Worm (Caenorhabditis elegans) whole organism, L3 larva: ENCODE measurements around the gene srh-69.

Experiments used
- ceh-28 ChIP-seq: fragments of 150-350 bp; optimal IDR thresholded peaks from 2 replicates; lab custom pipeline; 2014; ENCODE audit warnings: missing biosample characterization, missing genetic modification reagents, missing genetic modification characterization
- elt-3 ChIP-seq, 3 experiments: fragments of 150-350 bp in 1 of 3; sonication (generic microtip) in 2 of 3; optimal IDR thresholded peaks; 2 replicates in 2 of 3; 4 replicates in 1 of 3; lab custom pipeline; 2014 to 2017; ENCODE audit warnings: missing biosample characterization in 3 of 3, missing genetic modification characterization in 3 of 3
- jun-1 ChIP-seq: fragments of 150-350 bp; optimal IDR thresholded peaks from 2 replicates; lab custom pipeline; 2014; ENCODE audit warnings: missing biosample characterization, missing genetic modification reagents, missing genetic modification characterization
- nfya-1 ChIP-seq: sonication (generic microtip); optimal IDR thresholded peaks from 2 replicates; lab custom pipeline; 2017; ENCODE audit warnings: missing genetic modification characterization, mild to moderate bottlenecking, missing compliant biosample characterization, antibody characterized with exemption, moderate library complexity; ENCODE audit not compliant: insufficient read depth
- nhr-11 ChIP-seq: fragments of 150-350 bp; optimal IDR thresholded peaks from 2 replicates; lab custom pipeline; 2014; ENCODE audit warnings: missing biosample characterization, missing genetic modification characterization
- nhr-28 ChIP-seq: fragments of 150-350 bp; optimal IDR thresholded peaks from 2 replicates; lab custom pipeline; 2014; ENCODE audit warnings: missing biosample characterization, missing genetic modification characterization
- nhr-43 ChIP-seq: sonication (generic microtip); optimal IDR thresholded peaks from 2 replicates; lab custom pipeline; 2016; ENCODE audit warnings: mild to moderate bottlenecking, missing genetic modification characterization, missing compliant biosample characterization; ENCODE audit not compliant: poor library complexity, severe bottlenecking

- no peak for TF ChIP-seq elt-3 (tag; optimal IDR thresholded peaks at IDR 0.05; lab: Kevin White, UChicago)
- TF ChIP-seq nhr-11 (tag; lab: Kevin White, UChicago), result no peak
- no peak for TF ChIP-seq nhr-28 (tag; lab: Kevin White, UChicago)
- no peak for TF ChIP-seq ceh-28 (tag; lab: Kevin White, UChicago)
- TF ChIP-seq nfya-1 (tag; lab: Kevin White, UChicago), result no peak
- no peak for TF ChIP-seq nhr-43 (tag; lab: Kevin White, UChicago)
- TF ChIP-seq jun-1 (tag; lab: Kevin White, UChicago), result no peak
Measured at ce11 chrII:12525526-12525925, 11.0 kb upstream of the srh-69 start, which contains the start of gene srx-118.
